In genomic region chrIV:10251764-10252163, ce11 we compare ENCODE assay signal across 3 worm cellular contexts.
TF ChIP-seq lines count a peak whose summit lies in the region.

No protein-coding gene starts in this region.

TF ChIP-seq in whole organism, L4 larva, 104 proteins besides CTCF, POLR2A, EP300 and RAD21:
- TF ChIP-seq ZK337.2 (GFP tag; IDR thresholded peaks at IDR 0.05; lab: Robert Waterston, UW) = no peak
- TF ChIP-seq aha-1 (tag; lab: Kevin White, UChicago) = peak; percentile 6

TF ChIP-seq in whole organism, midembryonic, 9 proteins besides CTCF, POLR2A, EP300 and RAD21:
- TF ChIP-seq med-1 (GFP tag; optimal IDR thresholded peaks at IDR 0.05; lab: Kevin White, UChicago; ENCODE audit: insufficient read depth) (no peak), T22C8.4 (GFP tag; IDR thresholded peaks at IDR 0.05; lab: Robert Waterston, UW) (peak; percentile 19; the same call in 1 of the 2 replicates), ref-1 (GFP tag; conservative IDR thresholded peaks at IDR 0.05; lab: Robert Waterston, UW) (no peak)

TF ChIP-seq in whole organism, mixed stage, embryonic, 35 proteins besides CTCF, POLR2A, EP300 and RAD21:
- TF ChIP-seq nhr-2 (tag; optimal IDR thresholded peaks at IDR 0.05; lab: Kevin White, UChicago) (peak; percentile 74), mab-5 (tag; optimal IDR thresholded peaks at IDR 0.05; lab: Kevin White, UChicago) (no peak), ham-2 (GFP tag; optimal IDR thresholded peaks at IDR 0.05; lab: Kevin White, UChicago) (no peak), elt-1 (tag; optimal IDR thresholded peaks at IDR 0.05; lab: Kevin White, UChicago; ENCODE audit: borderline replicate concordance, insufficient read depth) (peak; percentile 57)
